Fruit fly (Drosophila melanogaster) Kc167 (cell line): ENCODE data around the gene dmrt11E.

Source experiments
- Sin3A ChIP-seq: fragments of >200 bp; optimal IDR thresholded peaks from 2 replicates; lab custom pipeline; 2018; ENCODE audit warnings: missing external identifiers
- h ChIP-seq: fragments of >200 bp; optimal IDR thresholded peaks from 3 replicates; lab custom pipeline; 2018; ENCODE audit warnings: missing external identifiers
- psq ChIP-seq: fragments of >200 bp; optimal IDR thresholded peaks from 2 replicates; lab custom pipeline; 2017; ENCODE audit warnings: missing external identifiers

dm6 chrX:13345327-13345726 is 22.7 kb upstream of the dmrt11E start:
- TF ChIP-seq psq (no peak), Sin3A (no peak), h (lab: Kevin White, UChicago) (no peak)
